Fruit fly (Drosophila melanogaster) whole organism, embryonic: ENCODE data around the gene Ube4B.
A peak's percentile ranks its signal among the peaks of the same experiment; 100 is the strongest.

ENCODE experiments used
- C15 ChIP-seq: fragments of 200-800 bp; sonication (Bioruptor generic); IDR thresholded peaks from 3 replicates; pipeline ENCODE4 v1.3.6; 2022; ENCODE audit warnings: missing biosample characterization, missing genetic modification characterization
- CG10267 ChIP-seq: fragments of 200-800 bp; sonication (Bioruptor generic); optimal IDR thresholded peaks from 2 replicates; lab custom pipeline; 2018; ENCODE audit warnings: missing biosample characterization, mild to moderate bottlenecking, missing genetic modification characterization, moderate library complexity
- CG11398 ChIP-seq: fragments of 200-800 bp; sonication (Bioruptor generic); optimal IDR thresholded peaks from 2 replicates; lab custom pipeline; 2016; ENCODE audit warnings: missing biosample characterization, missing genetic modification characterization
- CG12104 ChIP-seq: fragments of 200-800 bp; sonication (Bioruptor generic); optimal IDR thresholded peaks from 3 replicates; lab custom pipeline; 2016; ENCODE audit warnings: missing biosample characterization, missing genetic modification characterization
- CG12236 ChIP-seq: fragments of 200-800 bp; sonication (Bioruptor generic); optimal IDR thresholded peaks from 2 replicates; lab custom pipeline; 2016; ENCODE audit warnings: missing biosample characterization, missing genetic modification characterization
- CG17385 ChIP-seq: fragments of 200-800 bp; sonication (Bioruptor generic); optimal IDR thresholded peaks from 3 replicates; lab custom pipeline; 2018; ENCODE audit warnings: missing biosample characterization, mild to moderate bottlenecking, missing genetic modification characterization
- CG2129 ChIP-seq: fragments of 200-800 bp; sonication (Bioruptor generic); IDR thresholded peaks from 2 replicates; pipeline ENCODE4 v1.3.6; 2022; ENCODE audit warnings: missing biosample characterization, missing genetic modification characterization; ENCODE audit not compliant: partially characterized antibody
- CG2678 ChIP-seq: fragments of 200-800 bp; sonication (Bioruptor generic); optimal IDR thresholded peaks from 3 replicates; lab custom pipeline; 2019; ENCODE audit warnings: missing biosample characterization, mild to moderate bottlenecking, missing genetic modification characterization, moderate library complexity
- CG30020 ChIP-seq: fragments of 200-800 bp; optimal IDR thresholded peaks from 2 replicates; lab custom pipeline; 2019; ENCODE audit warnings: missing biosample characterization, mild to moderate bottlenecking, missing genetic modification characterization, moderate library complexity
- CG34422 ChIP-seq: fragments of 200-800 bp; sonication (Bioruptor generic); IDR thresholded peaks from 3 replicates; pipeline ENCODE4 v1.3.6; 2022; ENCODE audit warnings: missing biosample characterization, missing genetic modification characterization
- CG6683 ChIP-seq: fragments of 200-800 bp; sonication (Bioruptor generic); optimal IDR thresholded peaks from 2 replicates; lab custom pipeline; 2017; ENCODE audit warnings: missing biosample characterization, mild to moderate bottlenecking, missing genetic modification characterization, missing genetic modification reagents
- CG8924 ChIP-seq: fragments of 200-800 bp; optimal IDR thresholded peaks from 3 replicates; lab custom pipeline; 2019; ENCODE audit warnings: missing biosample characterization, mild to moderate bottlenecking, missing genetic modification characterization, moderate library complexity
- CG9932 ChIP-seq: fragments of 200-800 bp; sonication (Bioruptor generic); IDR thresholded peaks from 2 replicates; pipeline ENCODE4 v1.3.6; 2022; ENCODE audit warnings: missing biosample characterization, missing genetic modification characterization
- D19A ChIP-seq: fragments of 200-800 bp; optimal IDR thresholded peaks from 3 replicates; lab custom pipeline; 2019; ENCODE audit warnings: missing biosample characterization, mild to moderate bottlenecking, missing genetic modification characterization, moderate library complexity
- Doc3 ChIP-seq: fragments of 200-800 bp; sonication (Bioruptor generic); IDR thresholded peaks from 3 replicates; pipeline ENCODE4 v1.3.6; 2022; ENCODE audit warnings: missing biosample characterization, missing genetic modification characterization; ENCODE audit not compliant: partially characterized antibody
- Drgx ChIP-seq: fragments of 200-800 bp; sonication (Bioruptor generic); IDR thresholded peaks from 2 replicates; pipeline ENCODE4 v1.3.6; 2022; ENCODE audit warnings: missing biosample characterization, missing genetic modification characterization
- Hand ChIP-seq: fragments of 200-800 bp; sonication (Bioruptor generic); optimal IDR thresholded peaks from 2 replicates; lab custom pipeline; 2017; ENCODE audit warnings: mild to moderate bottlenecking, missing biosample characterization, missing genetic modification reagents, missing genetic modification characterization
- HmgZ ChIP-seq: fragments of 200-800 bp; sonication (Bioruptor generic); optimal IDR thresholded peaks from 2 replicates; lab custom pipeline; 2018; ENCODE audit warnings: missing biosample characterization, mild to moderate bottlenecking, missing genetic modification characterization
- Lhr ChIP-seq: fragments of 200-800 bp; sonication (Bioruptor generic); optimal IDR thresholded peaks from 3 replicates; lab custom pipeline; 2017; ENCODE audit warnings: mild to moderate bottlenecking, missing biosample characterization, missing genetic modification reagents, missing genetic modification characterization
- MBD-R2 ChIP-seq: fragments of 200-800 bp; sonication (Bioruptor generic); IDR thresholded peaks from 2 replicates; pipeline ENCODE4 v1.3.6; 2022; ENCODE audit warnings: missing biosample characterization, missing genetic modification characterization
- NC2β ChIP-seq: fragments of 200-800 bp; sonication (Bioruptor generic); optimal IDR thresholded peaks from 2 replicates; lab custom pipeline; 2016; ENCODE audit warnings: missing biosample characterization, missing genetic modification characterization
- Ravus ChIP-seq: fragments of 200-800 bp; sonication (Bioruptor generic); IDR thresholded peaks from 2 replicates; pipeline ENCODE4 v1.3.6; 2022; ENCODE audit warnings: missing biosample characterization, missing genetic modification characterization
- Six4 ChIP-seq: fragments of 200-800 bp; sonication (Bioruptor generic); optimal IDR thresholded peaks from 2 replicates; lab custom pipeline; 2016; ENCODE audit warnings: missing biosample characterization, missing genetic modification characterization
- Sry-δ ChIP-seq: fragments of 200-800 bp; sonication (Bioruptor generic); optimal IDR thresholded peaks from 2 replicates; lab custom pipeline; 2016; ENCODE audit warnings: missing biosample characterization, missing genetic modification characterization
- Ssrp ChIP-seq: fragments of 200-800 bp; sonication (Bioruptor generic); optimal IDR thresholded peaks from 2 replicates; lab custom pipeline; 2018; ENCODE audit warnings: missing biosample characterization, mild to moderate bottlenecking, missing genetic modification characterization, moderate library complexity
- Taf1 ChIP-seq: fragments of 200-800 bp; sonication (Bioruptor generic); IDR thresholded peaks from 2 replicates; pipeline ENCODE4 v1.3.6; 2022; ENCODE audit warnings: missing biosample characterization, missing genetic modification characterization
- Tbp ChIP-seq: fragments of >200 bp; optimal IDR thresholded peaks from 2 replicates; lab custom pipeline; 2018; ENCODE audit warnings: missing biosample characterization, missing genetic modification characterization
- Trl ChIP-seq, 3 experiments: fragments of >200 bp in 2 of 3; fragments of 200-800 bp in 1 of 3; sonication (Bioruptor generic) in 1 of 3; optimal IDR thresholded peaks; 2 replicates in 1 of 3; 3 replicates in 2 of 3; lab custom pipeline; 2016 to 2017; ENCODE audit warnings: missing biosample characterization in 1 of 3, missing genetic modification characterization in 1 of 3
- Xrp1 ChIP-seq: fragments of 200-800 bp; sonication (Bioruptor generic); IDR thresholded peaks from 2 replicates; pipeline ENCODE4 v1.3.6; 2022; ENCODE audit warnings: missing biosample characterization, missing genetic modification characterization
- abd-A ChIP-seq: fragments of 200-800 bp; sonication (Bioruptor generic); optimal IDR thresholded peaks from 3 replicates; lab custom pipeline; 2019; ENCODE audit warnings: missing biosample characterization, mild to moderate bottlenecking, missing genetic modification characterization, moderate library complexity
- ase ChIP-seq: fragments of 200-800 bp; sonication (Bioruptor generic); IDR thresholded peaks from 3 replicates; pipeline ENCODE4 v1.3.6; 2022; ENCODE audit warnings: missing biosample characterization, missing genetic modification characterization
- az2 ChIP-seq: fragments of 200-800 bp; sonication (Bioruptor generic); optimal IDR thresholded peaks from 3 replicates; lab custom pipeline; 2016; ENCODE audit warnings: missing biosample characterization, missing genetic modification characterization
- corto ChIP-seq: fragments of 200-800 bp; sonication (Bioruptor generic); optimal IDR thresholded peaks from 2 replicates; lab custom pipeline; 2016; ENCODE audit warnings: missing biosample characterization, mild to moderate bottlenecking, missing genetic modification characterization, moderate library complexity
- grau ChIP-seq: fragments of 200-800 bp; optimal IDR thresholded peaks from 3 replicates; lab custom pipeline; 2019; ENCODE audit warnings: missing biosample characterization, mild to moderate bottlenecking, missing genetic modification characterization, moderate library complexity
- grn ChIP-seq: fragments of 200-800 bp; sonication (Bioruptor generic); optimal IDR thresholded peaks from 3 replicates; lab custom pipeline; 2017; ENCODE audit warnings: missing biosample characterization, missing genetic modification characterization
- hkb ChIP-seq, 2 experiments: fragments of 200-800 bp in 1 of 2; fragments of >200 bp in 1 of 2; sonication (Bioruptor generic) in 1 of 2; IDR thresholded peaks in 1 of 2; optimal IDR thresholded peaks in 1 of 2; 2 replicates each; pipeline versions ENCODE4 v1.3.6 to Lab custom; 2017 to 2022; ENCODE audit warnings: missing biosample characterization in 1 of 2, missing genetic modification characterization in 1 of 2
- hth ChIP-seq: fragments of >200 bp; optimal IDR thresholded peaks from 2 replicates; lab custom pipeline; 2017; ENCODE audit warnings: inconsistent platforms
- ind ChIP-seq: fragments of 200-800 bp; sonication (Bioruptor generic); optimal IDR thresholded peaks from 3 replicates; lab custom pipeline; 2016; ENCODE audit warnings: missing biosample characterization, missing genetic modification characterization
- lab ChIP-seq: fragments of 200-800 bp; sonication (Bioruptor generic); optimal IDR thresholded peaks from 3 replicates; lab custom pipeline; 2017; ENCODE audit warnings: missing biosample characterization, missing genetic modification characterization, mild to moderate bottlenecking, moderate library complexity, missing genetic modification reagents
- lola ChIP-seq, 3 experiments: fragments of >200 bp in 2 of 3; fragments of 200-800 bp in 1 of 3; sonication (Bioruptor generic) in 1 of 3; optimal IDR thresholded peaks; 2 replicates each; lab custom pipeline; 2017 to 2019; ENCODE audit warnings: missing biosample characterization in 3 of 3, missing genetic modification characterization in 3 of 3, mild to moderate bottlenecking in 1 of 3, moderate library complexity in 1 of 3
- rib ChIP-seq: fragments of 200-800 bp; sonication (Bioruptor generic); IDR thresholded peaks from 2 replicates; pipeline ENCODE4 v1.3.6; 2022; ENCODE audit warnings: missing biosample characterization, missing genetic modification characterization
- ro ChIP-seq: fragments of 200-800 bp; sonication (Bioruptor generic); IDR thresholded peaks from 2 replicates; pipeline ENCODE4 v1.3.6; 2022; ENCODE audit warnings: missing biosample characterization, missing genetic modification characterization
- row ChIP-seq: fragments of 200-800 bp; sonication (Bioruptor generic); IDR thresholded peaks from 3 replicates; pipeline ENCODE4 v1.3.6; 2022; ENCODE audit warnings: missing biosample characterization, missing genetic modification characterization
- salm ChIP-seq: fragments of 200-800 bp; sonication (Bioruptor generic); optimal IDR thresholded peaks from 2 replicates; lab custom pipeline; 2018; ENCODE audit warnings: missing biosample characterization, mild to moderate bottlenecking, missing genetic modification characterization
- schlank ChIP-seq: fragments of 200-800 bp; sonication (Bioruptor generic); optimal IDR thresholded peaks from 2 replicates; lab custom pipeline; 2018; ENCODE audit warnings: missing biosample characterization, mild to moderate bottlenecking, missing genetic modification characterization
- seq ChIP-seq: fragments of 200-800 bp; sonication (Bioruptor generic); IDR thresholded peaks from 2 replicates; pipeline ENCODE4 v1.3.6; 2022; ENCODE audit warnings: missing biosample characterization, missing genetic modification characterization
- slbo ChIP-seq: fragments of 200-800 bp; sonication (Bioruptor generic); IDR thresholded peaks from 2 replicates; pipeline ENCODE4 v1.3.6; 2022; ENCODE audit warnings: missing biosample characterization, missing genetic modification characterization
- toy ChIP-seq: fragments of 200-800 bp; sonication (Bioruptor generic); IDR thresholded peaks from 2 replicates; pipeline ENCODE4 v1.3.6; 2022; ENCODE audit warnings: missing biosample characterization, missing genetic modification characterization
- trem ChIP-seq: fragments of 200-800 bp; optimal IDR thresholded peaks from 3 replicates; lab custom pipeline; 2019; ENCODE audit warnings: missing biosample characterization, mild to moderate bottlenecking, missing genetic modification characterization, moderate library complexity

Gene Ube4B

DNA sequence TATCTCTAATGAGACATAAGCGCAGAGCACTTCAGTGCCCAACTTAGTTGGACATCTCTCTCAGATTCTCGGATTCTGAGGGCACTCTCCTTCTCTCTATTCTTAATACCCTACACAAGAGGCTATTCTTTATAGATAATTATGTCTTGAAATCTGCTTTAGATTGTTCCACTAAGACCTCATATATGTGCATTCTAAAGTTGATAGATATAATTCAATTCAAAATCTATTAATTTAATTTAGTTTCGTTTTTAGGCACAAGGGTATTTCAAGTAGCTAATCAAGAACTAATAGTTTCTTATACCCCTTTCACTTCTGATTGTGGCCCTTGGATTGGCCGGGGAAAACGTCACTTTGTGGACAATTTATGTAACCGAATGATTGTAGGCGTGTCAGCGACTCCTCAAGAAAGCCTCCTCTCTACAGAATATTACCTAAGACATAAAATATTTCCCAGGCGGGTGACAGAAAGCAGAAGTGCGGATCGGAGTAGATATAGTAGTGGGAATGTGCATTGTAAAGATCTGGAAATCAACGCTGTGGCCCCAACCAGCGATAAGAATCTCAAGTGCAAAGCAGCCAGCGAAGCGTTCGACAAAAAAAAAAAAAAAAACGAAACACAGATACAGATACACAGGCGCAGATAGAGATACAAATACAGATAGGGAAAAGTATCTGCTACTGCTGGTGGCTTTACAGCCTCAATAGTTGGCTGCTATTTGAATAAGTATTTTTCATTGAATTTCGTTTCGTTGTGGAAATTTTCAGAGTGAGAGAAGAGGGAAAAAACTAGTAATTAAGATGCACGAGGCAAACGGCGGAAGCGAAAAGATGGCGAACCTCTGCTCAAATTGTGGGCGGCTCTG, 49.5 kb upstream of the Ube4B start (continued):
- TF ChIP-seq Lhr (GFP tag; lab: Kevin White, UChicago) (no peak), CG2678 (tag; lab: Kevin White, UChicago) (no peak), D19A (tag; lab: Kevin White, UChicago) (peak; percentile 61), lola (GFP tag; optimal IDR thresholded peaks at IDR 0.05; lab: Kevin White, UChicago) (no peak), ind (GFP tag; lab: Kevin White, UChicago) (no peak), Drgx (GFP tag; lab: Robert Waterston, UW) (peak; percentile 16; the same call in 1 of the 2 replicates), Hand (GFP tag; lab: Kevin White, UChicago) (no peak), grn (GFP tag; lab: Kevin White, UChicago) (peak; percentile 62), C15 (no peak), CG12104 (no peak), lab (GFP tag; lab: Kevin White, UChicago) (no peak), trem (tag; lab: Kevin White, UChicago) (no peak), CG30020 (tag; lab: Kevin White, UChicago) (no peak), Xrp1 (GFP tag; lab: Robert Waterston, UW) (no peak), CG2129 (no peak), Ssrp (tag; lab: Kevin White, UChicago) (no peak), CG17385 (GFP tag; lab: Kevin White, UChicago) (no peak), Trl (optimal IDR thresholded peaks at IDR 0.05; lab: Kevin White, UChicago) (peak in 1 of 2 experiments; percentile 13), Trl (GFP tag; optimal IDR thresholded peaks at IDR 0.05; lab: Kevin White, UChicago) (no peak), Ravus (GFP tag; lab: Robert Waterston, UW) (no peak), Sry-δ (GFP tag; lab: Kevin White, UChicago) (no peak), Tbp (GFP tag; lab: Kevin White, UChicago) (no peak), az2 (GFP tag; lab: Kevin White, UChicago) (no peak), rib (no peak), salm (tag; lab: Kevin White, UChicago) (no peak), Taf1 (no peak), CG12236 (GFP tag; lab: Kevin White, UChicago) (no peak), grau (no peak), CG10267 (tag; lab: Kevin White, UChicago) (no peak)

DNA sequence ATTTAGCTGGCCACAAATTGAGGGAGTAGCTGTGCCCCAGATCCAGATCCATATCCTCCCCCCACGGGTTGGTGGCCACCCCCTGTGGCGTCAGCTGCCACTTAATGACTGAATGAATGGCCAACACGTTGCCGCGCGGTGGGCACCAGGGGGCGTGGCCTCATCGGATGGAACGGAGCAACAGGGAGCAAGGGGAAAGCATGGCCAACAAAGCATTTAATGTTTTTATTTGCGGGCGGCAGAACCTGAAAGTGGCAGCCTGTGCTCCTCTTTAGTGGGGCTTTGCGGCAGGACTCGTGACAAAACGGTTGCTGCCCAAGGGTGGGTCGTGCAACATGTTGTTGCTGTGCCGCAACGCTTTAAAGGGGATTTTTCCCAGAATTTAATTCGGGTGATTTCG, 46.7 kb upstream of the Ube4B start:
- no peak for TF ChIP-seq MBD-R2 (GFP tag; lab: Robert Waterston, UW)
- TF ChIP-seq Doc3 (GFP tag; lab: Robert Waterston, UW), result no peak
- no peak for TF ChIP-seq hkb (optimal IDR thresholded peaks at IDR 0.05; lab: Kevin White, UChicago)
- no peak for TF ChIP-seq hkb (GFP tag; IDR thresholded peaks at IDR 0.05; lab: Robert Waterston, UW)
- no peak for TF ChIP-seq slbo (GFP tag; lab: Robert Waterston, UW)
- TF ChIP-seq toy, result no peak
- peak; percentile 14; the same call in 1 of the 2 replicates for TF ChIP-seq CG9932 (GFP tag; lab: Robert Waterston, UW)
- 0 out of 2 replicates have a peak, but pooled peaks have one; percentile 26 for TF ChIP-seq seq (GFP tag; lab: Robert Waterston, UW)
- TF ChIP-seq NC2β (GFP tag; lab: Kevin White, UChicago), result no peak
- TF ChIP-seq abd-A (tag; lab: Kevin White, UChicago), result peak; percentile 91
- no peak for TF ChIP-seq CG8924 (tag; lab: Kevin White, UChicago)
- TF ChIP-seq ro (GFP tag; lab: Robert Waterston, UW), result no peak
- TF ChIP-seq Ssrp (tag; lab: Kevin White, UChicago), result no peak
- TF ChIP-seq CG34422, result 0 out of 3 replicates have a peak, but pooled peaks have one; percentile 8
- TF ChIP-seq CG6683 (GFP tag; lab: Kevin White, UChicago), result no peak
- TF ChIP-seq row (GFP tag; lab: Robert Waterston, UW), result no peak
- TF ChIP-seq corto (GFP tag; lab: Kevin White, UChicago), result no peak
- no peak for TF ChIP-seq ase (GFP tag; lab: Robert Waterston, UW)
- TF ChIP-seq hth (lab: Kevin White, UChicago), result no peak
- no peak for TF ChIP-seq Six4 (GFP tag; lab: Kevin White, UChicago)
- TF ChIP-seq CG11398 (GFP tag; lab: Kevin White, UChicago), result no peak
- no peak for TF ChIP-seq HmgZ (tag; lab: Kevin White, UChicago)
- TF ChIP-seq schlank (tag; lab: Kevin White, UChicago), result no peak
